Worm (Caenorhabditis elegans): ENCODE results near the gene sftd-3.

sftd-3 gene

DNA sequence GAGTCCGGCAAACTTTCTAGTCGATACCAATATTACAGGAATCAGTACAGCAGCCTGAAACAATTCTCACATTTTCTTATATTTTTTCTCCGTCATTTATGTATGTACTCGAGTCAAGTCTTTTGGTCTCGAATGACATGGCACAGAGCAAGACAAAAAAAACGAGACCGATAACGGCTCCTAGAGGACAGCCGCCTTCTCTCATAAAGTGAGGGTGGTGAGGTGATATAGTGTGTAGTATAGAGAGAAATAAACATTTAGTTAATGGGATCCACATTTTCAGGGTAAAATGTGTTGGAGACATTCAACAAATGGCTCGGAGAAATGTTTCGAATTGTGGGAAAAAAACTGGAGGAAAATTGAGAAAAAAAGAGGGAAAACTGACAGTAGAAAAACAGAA lies 1.7 kb downstream of the sftd-3 start:
- TF ChIP-seq C16A3.4 (tag; optimal IDR thresholded peaks at IDR 0.05) = no peak
- no peak for TF ChIP-seq skn-1 (tag; optimal IDR thresholded peaks at IDR 0.05)
- TF ChIP-seq nhr-77 (tag; optimal IDR thresholded peaks at IDR 0.05) = no peak
- TF ChIP-seq nhr-20 (tag; optimal IDR thresholded peaks at IDR 0.05) = no peak
- TF ChIP-seq ces-1 (GFP tag; optimal IDR thresholded peaks at IDR 0.05) = no peak
- no peak for TF ChIP-seq vab-15 (tag; optimal IDR thresholded peaks at IDR 0.05)
- no peak for TF ChIP-seq ceh-8 (GFP tag; optimal IDR thresholded peaks at IDR 0.05)
- TF ChIP-seq sup-37 (GFP tag; optimal IDR thresholded peaks at IDR 0.05) = no peak
- TF ChIP-seq efl-1 (optimal IDR thresholded peaks at IDR 0.05) = peak; percentile 9 to 12
- TF ChIP-seq efl-1 (GFP tag; optimal IDR thresholded peaks at IDR 0.05 in 1 of 2) = peak in 1 of 2 experiments; percentile 54
- no peak for TF ChIP-seq hpl-2 (GFP tag; optimal IDR thresholded peaks at IDR 0.05)
- TF ChIP-seq dsc-1 (tag; optimal IDR thresholded peaks at IDR 0.05) = peak; percentile 84
- peak; percentile 23 for TF ChIP-seq nhr-47 (tag; optimal IDR thresholded peaks at IDR 0.05)
- no peak for TF ChIP-seq egl-27 (tag; optimal IDR thresholded peaks at IDR 0.05)
- no peak for TF ChIP-seq elt-2 (tag; optimal IDR thresholded peaks at IDR 0.05)
- TF ChIP-seq lin-14 (GFP tag; optimal IDR thresholded peaks at IDR 0.05) = peak; percentile 94
- TF ChIP-seq nhr-11 (tag; optimal IDR thresholded peaks at IDR 0.05) = no peak
- no peak for TF ChIP-seq aha-1 (tag; optimal IDR thresholded peaks at IDR 0.05)
- peak; percentile 22 for TF ChIP-seq mep-1 (tag; optimal IDR thresholded peaks at IDR 0.05)
- no peak for TF ChIP-seq pag-3 (tag; optimal IDR thresholded peaks at IDR 0.05; ENCODE audit: borderline replicate concordance, insufficient read depth)
- no peak for TF ChIP-seq sox-4 (tag; optimal IDR thresholded peaks at IDR 0.05)
- no peak for TF ChIP-seq fos-1 (tag; optimal IDR thresholded peaks at IDR 0.05)
- no peak for TF ChIP-seq C04F5.9 (tag; optimal IDR thresholded peaks at IDR 0.05)
- no peak for TF ChIP-seq ets-5 (GFP tag; IDR thresholded peaks at IDR 0.05)
- no peak for TF ChIP-seq lin-13 (GFP tag; optimal IDR thresholded peaks at IDR 0.05)
- peak; percentile 71 for TF ChIP-seq rnt-1 (tag; optimal IDR thresholded peaks at IDR 0.05)
- TF ChIP-seq zag-1 (tag; optimal IDR thresholded peaks at IDR 0.05) = no peak
- no peak for TF ChIP-seq ceh-63 (GFP tag; optimal IDR thresholded peaks at IDR 0.05)
- TF ChIP-seq nhr-90 (tag; optimal IDR thresholded peaks at IDR 0.05; ENCODE audit: poor library complexity) = no peak
- no peak for TF ChIP-seq nhr-237 (tag; optimal IDR thresholded peaks at IDR 0.05)
- no peak for TF ChIP-seq unc-30 (tag; optimal IDR thresholded peaks at IDR 0.05)
- no peak for TF ChIP-seq Y116A8C.19 (tag; optimal IDR thresholded peaks at IDR 0.05; ENCODE audit: borderline replicate concordance)
- no peak for TF ChIP-seq nhr-85 (tag)
- TF ChIP-seq pax-3 (tag; optimal IDR thresholded peaks at IDR 0.05) = no peak
- no peak for TF ChIP-seq mab-9 (GFP tag; IDR thresholded peaks at IDR 0.05)
- no peak for TF ChIP-seq egl-13 (tag; optimal IDR thresholded peaks at IDR 0.05)
- no peak for TF ChIP-seq zip-4 (GFP tag; optimal IDR thresholded peaks at IDR 0.05)
- TF ChIP-seq irx-1 (tag; optimal IDR thresholded peaks at IDR 0.05) = no peak
- no peak for TF ChIP-seq hlh-17 (GFP tag; optimal IDR thresholded peaks at IDR 0.05; ENCODE audit: borderline replicate concordance)
- TF ChIP-seq jun-1 (tag; optimal IDR thresholded peaks at IDR 0.05) = no peak
- TF ChIP-seq grh-1 (GFP tag; IDR thresholded peaks at IDR 0.05) = no peak
- peak; percentile 54 for TF ChIP-seq nhr-19 (GFP tag; conservative IDR thresholded peaks at IDR 0.05)
- TF ChIP-seq lsy-2 (tag; optimal IDR thresholded peaks at IDR 0.05) = peak; percentile 7 to 48
- TF ChIP-seq tlp-1 (tag; optimal IDR thresholded peaks at IDR 0.05) = no peak
- TF ChIP-seq mef-2 (tag; optimal IDR thresholded peaks at IDR 0.05) = no peak
- no peak for TF ChIP-seq fkh-10 (GFP tag; optimal IDR thresholded peaks at IDR 0.05)
- no peak for TF ChIP-seq F16B12.6 (tag; optimal IDR thresholded peaks at IDR 0.05)
- TF ChIP-seq efl-3 (GFP tag; optimal IDR thresholded peaks at IDR 0.05) = no peak
- peak; percentile 21 for TF ChIP-seq swsn-7 (tag; optimal IDR thresholded peaks at IDR 0.05)
- no peak for TF ChIP-seq isw-1 (GFP tag; IDR thresholded peaks at IDR 0.05)
- TF ChIP-seq hlh-4 (tag; optimal IDR thresholded peaks at IDR 0.05) = no peak
- peak in 1 of 2 experiments; percentile 24 for TF ChIP-seq lin-35 (GFP tag; optimal IDR thresholded peaks at IDR 0.05)
- no peak for TF ChIP-seq unc-62 (GFP tag; optimal IDR thresholded peaks at IDR 0.05)
- no peak for TF ChIP-seq ceh-90 (tag; optimal IDR thresholded peaks at IDR 0.05)

All from whole organism, L1 larva.